Fruit fly (Drosophila melanogaster) whole organism, embryonic: ENCODE results near the gene CG9581.
A peak's percentile ranks its signal among the peaks of the same experiment; 100 is the strongest.

Experiments used
- Aef1 ChIP-seq: fragments of 200-800 bp; sonication (Bioruptor generic); IDR thresholded peaks from 3 replicates; pipeline ENCODE4 v1.3.6; 2022; ENCODE audit warnings: missing biosample characterization, missing genetic modification characterization
- Blimp-1 ChIP-seq: fragments of 200-800 bp; sonication (Bioruptor generic); optimal IDR thresholded peaks from 3 replicates; lab custom pipeline; 2018; ENCODE audit warnings: missing biosample characterization, missing genetic modification characterization, mild to moderate bottlenecking, moderate library complexity, missing genetic modification reagents
- Bteb2 ChIP-seq: fragments of 200-800 bp; sonication (Bioruptor generic); optimal IDR thresholded peaks from 2 replicates; lab custom pipeline; 2016; ENCODE audit warnings: missing biosample characterization, missing genetic modification characterization
- CG11093 ChIP-seq: fragments of 200-800 bp; sonication (Bioruptor generic); IDR thresholded peaks from 3 replicates; pipeline ENCODE4 v1.3.6; 2022; ENCODE audit warnings: missing biosample characterization, missing genetic modification characterization
- CG11560 ChIP-seq: fragments of 200-800 bp; sonication (Bioruptor generic); IDR thresholded peaks from 3 replicates; pipeline ENCODE4 v1.3.6; 2022; ENCODE audit warnings: missing biosample characterization, missing genetic modification characterization
- CG13894 ChIP-seq: fragments of 200-800 bp; sonication (Bioruptor generic); optimal IDR thresholded peaks from 3 replicates; lab custom pipeline; 2018; ENCODE audit warnings: missing biosample characterization, mild to moderate bottlenecking, missing genetic modification characterization, moderate library complexity
- CG14667 ChIP-seq: fragments of 200-800 bp; sonication (Bioruptor generic); IDR thresholded peaks from 2 replicates; pipeline ENCODE4 v1.3.6; 2022; ENCODE audit warnings: missing biosample characterization, missing genetic modification characterization
- CG14965 ChIP-seq: fragments of 200-800 bp; sonication (Bioruptor generic); optimal IDR thresholded peaks from 2 replicates; lab custom pipeline; 2016; ENCODE audit warnings: missing biosample characterization, missing genetic modification characterization, borderline replicate concordance
- CG15011 ChIP-seq: fragments of 200-800 bp; sonication (Bioruptor generic); optimal IDR thresholded peaks from 3 replicates; lab custom pipeline; 2018; ENCODE audit warnings: missing biosample characterization, mild to moderate bottlenecking, missing genetic modification characterization
- CG18011 ChIP-seq: fragments of 200-800 bp; sonication (Bioruptor generic); optimal IDR thresholded peaks from 2 replicates; lab custom pipeline; 2017; ENCODE audit warnings: missing biosample characterization, missing genetic modification characterization, mild to moderate bottlenecking, moderate library complexity, missing genotype
- CG1832 ChIP-seq: fragments of 200-800 bp; sonication (Bioruptor generic); optimal IDR thresholded peaks from 2 replicates; lab custom pipeline; 2017; ENCODE audit warnings: missing biosample characterization, mild to moderate bottlenecking, missing genetic modification characterization, inconsistent platforms
- CG2120 ChIP-seq: fragments of 200-800 bp; sonication (Bioruptor generic); optimal IDR thresholded peaks from 3 replicates; lab custom pipeline; 2016; ENCODE audit warnings: missing biosample characterization, missing genetic modification characterization
- CG2129 ChIP-seq: fragments of 200-800 bp; sonication (Bioruptor generic); IDR thresholded peaks from 2 replicates; pipeline ENCODE4 v1.3.6; 2022; ENCODE audit warnings: missing biosample characterization, missing genetic modification characterization; ENCODE audit not compliant: partially characterized antibody
- CG3838 ChIP-seq: fragments of 200-800 bp; sonication (Bioruptor generic); optimal IDR thresholded peaks from 3 replicates; lab custom pipeline; 2016; ENCODE audit warnings: missing biosample characterization, missing genetic modification characterization
- CG43689 ChIP-seq: fragments of 200-800 bp; sonication (Bioruptor generic); IDR thresholded peaks from 2 replicates; pipeline ENCODE4 v1.3.6; 2022; ENCODE audit warnings: missing biosample characterization, missing genetic modification characterization
- CG6765 ChIP-seq: fragments of 200-800 bp; sonication (Bioruptor generic); optimal IDR thresholded peaks from 3 replicates; lab custom pipeline; 2017; ENCODE audit warnings: missing biosample characterization, mild to moderate bottlenecking, missing genetic modification characterization
- CG7357 ChIP-seq: fragments of 200-800 bp; sonication (Bioruptor generic); IDR thresholded peaks from 3 replicates; pipeline ENCODE4 v1.3.6; 2022; ENCODE audit warnings: missing biosample characterization, missing genetic modification characterization
- CG8359 ChIP-seq: fragments of 200-800 bp; sonication (Bioruptor generic); optimal IDR thresholded peaks from 2 replicates; lab custom pipeline; 2017; ENCODE audit warnings: missing biosample characterization, mild to moderate bottlenecking, missing genetic modification characterization, borderline replicate concordance
- CG9727 ChIP-seq: fragments of 200-800 bp; sonication (Bioruptor generic); optimal IDR thresholded peaks from 3 replicates; lab custom pipeline; 2017; ENCODE audit warnings: missing biosample characterization, mild to moderate bottlenecking, missing genetic modification characterization
- CG9876 ChIP-seq: fragments of 200-800 bp; sonication (Bioruptor generic); optimal IDR thresholded peaks from 2 replicates; lab custom pipeline; 2016; ENCODE audit warnings: missing biosample characterization, missing genetic modification characterization
- CG9932 ChIP-seq: fragments of 200-800 bp; sonication (Bioruptor generic); IDR thresholded peaks from 2 replicates; pipeline ENCODE4 v1.3.6; 2022; ENCODE audit warnings: missing biosample characterization, missing genetic modification characterization
- Chrac-16 ChIP-seq: fragments of 200-800 bp; sonication (Bioruptor generic); optimal IDR thresholded peaks from 3 replicates; lab custom pipeline; 2016; ENCODE audit warnings: missing biosample characterization, missing genetic modification characterization
- D19B ChIP-seq: fragments of 200-800 bp; sonication (Bioruptor generic); optimal IDR thresholded peaks from 2 replicates; lab custom pipeline; 2017; ENCODE audit warnings: missing biosample characterization, mild to moderate bottlenecking, missing genetic modification characterization
- Dbx ChIP-seq: fragments of 200-800 bp; sonication (Bioruptor generic); IDR thresholded peaks from 3 replicates; pipeline ENCODE4 v1.3.6; 2022; ENCODE audit warnings: missing biosample characterization, missing genetic modification characterization
- Doc2 ChIP-seq: fragments of 200-800 bp; sonication (Bioruptor generic); IDR thresholded peaks from 2 replicates; pipeline ENCODE4 v1.3.6; 2022; ENCODE audit warnings: missing biosample characterization, missing genetic modification characterization
- Gsc ChIP-seq: fragments of 200-800 bp; sonication (Bioruptor generic); IDR thresholded peaks from 2 replicates; pipeline ENCODE4 v1.3.6; 2022; ENCODE audit warnings: missing biosample characterization, missing genetic modification characterization
- Hr51 ChIP-seq, 2 experiments: fragments of 200-800 bp; sonication (Bioruptor generic); optimal IDR thresholded peaks; 2 replicates in 1 of 2; 3 replicates in 1 of 2; lab custom pipeline; 2016 to 2018; ENCODE audit warnings: missing biosample characterization in 2 of 2, missing genetic modification characterization in 2 of 2, mild to moderate bottlenecking in 1 of 2, moderate library complexity in 1 of 2
- MESR4 ChIP-seq: fragments of 200-800 bp; sonication (Bioruptor generic); optimal IDR thresholded peaks from 2 replicates; lab custom pipeline; 2018; ENCODE audit warnings: missing biosample characterization, mild to moderate bottlenecking, missing genetic modification characterization, moderate library complexity
- Nf-YC ChIP-seq: fragments of 200-800 bp; optimal IDR thresholded peaks from 3 replicates; lab custom pipeline; 2019; ENCODE audit warnings: missing biosample characterization, mild to moderate bottlenecking, missing genetic modification characterization, moderate library complexity
- Side ChIP-seq: fragments of 200-800 bp; sonication (Bioruptor generic); optimal IDR thresholded peaks from 2 replicates; lab custom pipeline; 2016; ENCODE audit warnings: missing biosample characterization, missing genetic modification characterization
- Sox102F ChIP-seq: fragments of 200-800 bp; sonication (Bioruptor generic); optimal IDR thresholded peaks from 2 replicates; lab custom pipeline; 2018; ENCODE audit warnings: missing biosample characterization, mild to moderate bottlenecking, missing genetic modification characterization, moderate library complexity
- Sry-δ ChIP-seq: fragments of 200-800 bp; sonication (Bioruptor generic); optimal IDR thresholded peaks from 2 replicates; lab custom pipeline; 2016; ENCODE audit warnings: missing biosample characterization, missing genetic modification characterization
- ato ChIP-seq: fragments of 200-800 bp; sonication (Bioruptor generic); IDR thresholded peaks from 2 replicates; pipeline ENCODE4 v1.3.6; 2022; ENCODE audit warnings: missing biosample characterization, missing genetic modification characterization; ENCODE audit not compliant: partially characterized antibody
- br ChIP-seq: fragments of >200 bp; optimal IDR thresholded peaks from 2 replicates; lab custom pipeline; 2017
- chn ChIP-seq: fragments of 200-800 bp; sonication (Bioruptor generic); optimal IDR thresholded peaks from 2 replicates; lab custom pipeline; 2016; ENCODE audit warnings: missing biosample characterization, missing genetic modification characterization
- ci ChIP-seq: fragments of 200-800 bp; sonication (Bioruptor generic); IDR thresholded peaks from 3 replicates; pipeline ENCODE4 v1.3.6; 2022; ENCODE audit warnings: missing biosample characterization, missing genetic modification characterization
- emc ChIP-seq: fragments of 200-800 bp; sonication (Bioruptor generic); optimal IDR thresholded peaks from 2 replicates; lab custom pipeline; 2016; ENCODE audit warnings: missing biosample characterization, missing genetic modification characterization
- ewg ChIP-seq: fragments of 200-800 bp; sonication (Bioruptor generic); optimal IDR thresholded peaks from 3 replicates; lab custom pipeline; 2017; ENCODE audit warnings: mild to moderate bottlenecking, missing biosample characterization, missing genetic modification reagents, missing genetic modification characterization
- fd3F ChIP-seq: fragments of 200-800 bp; sonication (Bioruptor generic); optimal IDR thresholded peaks from 2 replicates; lab custom pipeline; 2018; ENCODE audit warnings: missing biosample characterization, mild to moderate bottlenecking, missing genetic modification characterization, moderate library complexity
- jing ChIP-seq: fragments of 200-800 bp; sonication (Bioruptor generic); optimal IDR thresholded peaks from 2 replicates; lab custom pipeline; 2018; ENCODE audit warnings: missing biosample characterization, mild to moderate bottlenecking, missing genetic modification characterization
- kay ChIP-seq: fragments of 200-800 bp; sonication (Bioruptor generic); optimal IDR thresholded peaks from 2 replicates; lab custom pipeline; 2016; ENCODE audit warnings: missing biosample characterization, missing genetic modification characterization
- sd ChIP-seq: fragments of 200-800 bp; sonication (Bioruptor generic); optimal IDR thresholded peaks from 3 replicates; lab custom pipeline; 2018; ENCODE audit warnings: missing biosample characterization, mild to moderate bottlenecking, missing genetic modification characterization, moderate library complexity
- shn ChIP-seq: fragments of 200-800 bp; sonication (Bioruptor generic); optimal IDR thresholded peaks from 3 replicates; lab custom pipeline; 2016; ENCODE audit warnings: missing biosample characterization, missing genetic modification characterization
- tin ChIP-seq: fragments of 200-800 bp; sonication (Bioruptor generic); optimal IDR thresholded peaks from 3 replicates; lab custom pipeline; 2016; ENCODE audit warnings: missing biosample characterization, missing genetic modification characterization
- tna ChIP-seq: fragments of 200-800 bp; sonication (Bioruptor generic); IDR thresholded peaks from 2 replicates; pipeline ENCODE4 v1.3.6; 2022; ENCODE audit warnings: missing biosample characterization, missing genetic modification characterization; ENCODE audit not compliant: partially characterized antibody
- trem ChIP-seq: fragments of 200-800 bp; optimal IDR thresholded peaks from 3 replicates; lab custom pipeline; 2019; ENCODE audit warnings: missing biosample characterization, mild to moderate bottlenecking, missing genetic modification characterization, moderate library complexity
- tup ChIP-seq: fragments of 200-800 bp; sonication (Bioruptor generic); optimal IDR thresholded peaks from 2 replicates; lab custom pipeline; 2016; ENCODE audit warnings: missing biosample characterization, mild to moderate bottlenecking, missing genetic modification characterization, moderate library complexity
- tx ChIP-seq: fragments of 200-800 bp; sonication (Bioruptor generic); optimal IDR thresholded peaks from 2 replicates; lab custom pipeline; 2016; ENCODE audit warnings: missing biosample characterization, missing genetic modification characterization
- usp ChIP-seq: fragments of >200 bp; optimal IDR thresholded peaks from 2 replicates; lab custom pipeline; 2017; ENCODE audit warnings: missing biosample characterization, missing genetic modification characterization
- wor ChIP-seq: fragments of 200-800 bp; sonication (Bioruptor generic); IDR thresholded peaks from 2 replicates; pipeline ENCODE4 v1.3.6; 2022; ENCODE audit warnings: missing biosample characterization, missing genetic modification characterization

CG9581 gene

dm6 chrX:20173464-20173995 is 3.7 kb upstream of the CG9581 start, which contains the start of gene AnxB10 (continued):
- TF ChIP-seq tna (GFP tag; lab: Robert Waterston, UW) (no peak), trem (no peak), tx (GFP tag; lab: Kevin White, UChicago) (no peak), fd3F (GFP tag; lab: Kevin White, UChicago) (no peak), emc (GFP tag; lab: Kevin White, UChicago) (no peak), jing (peak; percentile 20), CG2129 (no peak), Sox102F (GFP tag; lab: Kevin White, UChicago) (peak; percentile 71), Blimp-1 (peak; percentile 64), CG14667 (GFP tag; lab: Robert Waterston, UW) (0 out of 2 replicates have a peak, but pooled peaks have one; percentile 17), CG9727 (GFP tag; lab: Kevin White, UChicago) (peak; percentile 51), CG8359 (GFP tag; lab: Kevin White, UChicago) (no peak), CG15011 (GFP tag; lab: Kevin White, UChicago) (no peak), CG2120 (GFP tag; lab: Kevin White, UChicago) (peak; percentile 40), chn (GFP tag; lab: Kevin White, UChicago) (peak; percentile 44), CG9932 (0 out of 2 replicates have a peak, but pooled peaks have one; percentile 21), usp (GFP tag; lab: Kevin White, UChicago) (no peak), CG18011 (GFP tag; lab: Kevin White, UChicago) (no peak), CG9876 (no peak), D19B (peak; percentile 22), ci (GFP tag; lab: Robert Waterston, UW) (no peak), Side (GFP tag; lab: Kevin White, UChicago) (peak; percentile 21), kay (GFP tag; lab: Kevin White, UChicago) (no peak), sd (tag; lab: Kevin White, UChicago) (no peak), Sry-δ (GFP tag; lab: Kevin White, UChicago) (peak; percentile 25), Nf-YC (peak; percentile 39), Hr51 (GFP tag; optimal IDR thresholded peaks at IDR 0.05; lab: Kevin White, UChicago) (peak in 1 of 2 experiments; percentile 75), tin (GFP tag; lab: Kevin White, UChicago) (peak; percentile 54), ewg (peak; percentile 31), Aef1 (GFP tag; lab: Robert Waterston, UW) (peak; percentile 47; the same call in 2 of the 3 replicates), br (lab: Kevin White, UChicago) (no peak), Bteb2 (GFP tag; lab: Kevin White, UChicago) (no peak), wor (GFP tag; lab: Robert Waterston, UW) (peak; percentile 29; the same call in 1 of the 2 replicates), ato (GFP tag; lab: Robert Waterston, UW) (no peak), CG14965 (no peak), Gsc (GFP tag; lab: Robert Waterston, UW) (no peak), CG3838 (GFP tag; lab: Kevin White, UChicago) (no peak), shn (no peak), CG7357 (peak; percentile 68; the same call in 2 of the 3 replicates), CG1832 (GFP tag; lab: Kevin White, UChicago) (no peak), tup (peak; percentile 14), CG6765 (GFP tag; lab: Kevin White, UChicago) (peak; percentile 33), Dbx (peak; percentile 56; the same call in 1 of the 3 replicates), CG43689 (GFP tag; lab: Robert Waterston, UW) (0 out of 2 replicates have a peak, but pooled peaks have one; percentile 24), Doc2 (GFP tag; lab: Robert Waterston, UW) (no peak), CG11093 (GFP tag; lab: Robert Waterston, UW) (peak; percentile 68; the same call in 1 of the 3 replicates), CG11560 (0 out of 3 replicates have a peak, but pooled peaks have one; percentile 7), MESR4 (no peak), Chrac-16 (GFP tag; lab: Kevin White, UChicago) (peak; percentile 17), CG13894 (tag; lab: Kevin White, UChicago) (peak; percentile 6)
